Worm (Caenorhabditis elegans) whole organism, L4 larva: Measurements from ENCODE around the gene ZC190.4.

Experiments
- ama-1 ChIP-seq: fragments of 150-350 bp; optimal IDR thresholded peaks from 2 replicates; lab custom pipeline; 2014; ENCODE audit warnings: inconsistent platforms, mixed read lengths
- attf-4 ChIP-seq: sonication (generic microtip); optimal IDR thresholded peaks from 3 replicates; lab custom pipeline; 2017; ENCODE audit warnings: missing biosample characterization, missing genetic modification characterization
- lir-3 ChIP-seq: sonication (generic microtip); optimal IDR thresholded peaks from 2 replicates; lab custom pipeline; 2016; ENCODE audit warnings: mild to moderate bottlenecking, missing genetic modification characterization, missing compliant biosample characterization
- php-3 ChIP-seq: fragments of 200-800 bp; sonication (Bioruptor generic); IDR thresholded peaks from 2 replicates; pipeline ENCODE4 v1.3.6; 2022; ENCODE audit warnings: missing genetic modification reagents, missing genetic modification characterization, missing compliant biosample characterization

DNA sequence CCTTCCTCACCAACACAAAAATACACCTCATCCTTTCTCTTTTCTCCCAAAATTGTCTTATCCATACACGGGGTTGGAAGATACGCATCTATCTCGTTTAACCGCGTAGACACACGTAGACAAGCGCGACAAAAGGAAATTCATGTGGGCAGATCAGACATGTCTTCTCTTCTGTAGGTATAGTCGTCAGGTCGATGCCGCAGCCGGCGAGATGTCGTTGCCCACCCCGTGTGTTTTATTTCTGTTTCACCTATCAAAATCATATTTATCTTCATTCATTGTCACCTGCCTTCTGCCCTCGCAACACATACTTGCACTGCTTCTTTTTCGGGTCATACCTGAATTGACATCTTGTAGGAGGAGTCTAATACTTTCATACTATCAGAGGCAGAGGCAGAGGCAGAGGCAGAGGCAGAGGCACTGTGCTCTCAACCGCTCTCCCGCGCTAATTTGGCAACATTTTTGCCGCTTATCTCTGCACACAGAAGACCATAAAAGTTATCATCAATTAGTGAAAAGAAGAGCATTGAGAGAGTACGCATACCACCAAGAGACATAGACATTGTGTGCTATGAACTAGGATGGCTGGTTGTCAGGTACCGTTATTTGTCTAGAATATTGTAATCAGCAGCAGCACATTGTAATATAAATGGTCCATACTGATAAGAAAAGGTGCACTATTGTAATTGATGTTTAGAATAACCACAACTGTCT lies 4.5 kb upstream of the ZC190.4 start:
- TF ChIP-seq lir-3 (tag; lab: Kevin White, UChicago) (no peak), attf-4 (tag; lab: Kevin White, UChicago) (no peak), php-3 (GFP tag; lab: Robert Waterston, UW) (peak; percentile 95), ama-1 (no peak)
